Worm (Caenorhabditis elegans) whole organism, L2 larva: ENCODE data around the gene col-17.
A peak's percentile ranks its signal among the peaks of the same experiment; 100 is the strongest.
"Not testable (repeated sequence)": the region's sequence is repeated elsewhere in the genome, so short reads cannot be mapped to it uniquely, and the experiment has no call there.

ENCODE experiments used
- C34F6.9 ChIP-seq: fragments of 150-350 bp; optimal IDR thresholded peaks from 2 replicates; lab custom pipeline; 2014; ENCODE audit warnings: missing biosample characterization, missing genetic modification characterization
- F13H6.1 ChIP-seq: sonication (generic microtip); optimal IDR thresholded peaks from 2 replicates; lab custom pipeline; 2016; ENCODE audit warnings: missing genetic modification characterization, missing compliant biosample characterization
- R02D3.7 ChIP-seq: fragments of 150-350 bp; optimal IDR thresholded peaks from 2 replicates; lab custom pipeline; 2014; ENCODE audit warnings: missing biosample characterization, missing genetic modification characterization
- Y55F3AM.14 ChIP-seq: fragments of 200-800 bp; sonication (Bioruptor generic); optimal IDR thresholded peaks from 2 replicates; lab custom pipeline; 2018; ENCODE audit warnings: mild to moderate bottlenecking, missing genetic modification characterization, missing compliant biosample characterization
- alr-1 ChIP-seq: fragments of 150-350 bp; optimal IDR thresholded peaks from 2 replicates; lab custom pipeline; 2014; ENCODE audit warnings: missing biosample characterization, missing genetic modification characterization
- aly-2 ChIP-seq: fragments of 150-350 bp; optimal IDR thresholded peaks from 2 replicates; lab custom pipeline; 2014; ENCODE audit warnings: missing biosample characterization, missing genetic modification characterization
- ama-1 ChIP-seq: fragments of 150-350 bp; optimal IDR thresholded peaks from 2 replicates; lab custom pipeline; 2018; ENCODE audit warnings: inconsistent platforms
- blmp-1 ChIP-seq: sonication (generic microtip); optimal IDR thresholded peaks from 2 replicates; lab custom pipeline; 2017; ENCODE audit warnings: missing genetic modification characterization, mild to moderate bottlenecking, missing compliant biosample characterization, antibody characterized with exemption, moderate library complexity; ENCODE audit not compliant: insufficient read depth
- ceh-16 ChIP-seq: fragments of 150-350 bp; optimal IDR thresholded peaks from 2 replicates; lab custom pipeline; 2014; ENCODE audit warnings: missing biosample characterization, missing genetic modification characterization
- dmd-4 ChIP-seq: sonication (generic microtip); optimal IDR thresholded peaks from 2 replicates; lab custom pipeline; 2017; ENCODE audit warnings: missing biosample characterization, missing genetic modification characterization
- elt-3 ChIP-seq: sonication (generic microtip); optimal IDR thresholded peaks from 2 replicates; lab custom pipeline; 2017; ENCODE audit warnings: missing biosample characterization, missing genetic modification characterization
- fos-1 ChIP-seq: fragments of 150-350 bp; optimal IDR thresholded peaks from 2 replicates; lab custom pipeline; 2014; ENCODE audit warnings: missing biosample characterization, missing genetic modification characterization
- lin-13 ChIP-seq: fragments of 150-350 bp; optimal IDR thresholded peaks from 2 replicates; lab custom pipeline; 2014; ENCODE audit warnings: missing biosample characterization, missing genetic modification reagents, missing genetic modification characterization
- lin-39 ChIP-seq: fragments of 150-350 bp; optimal IDR thresholded peaks from 2 replicates; lab custom pipeline; 2014; ENCODE audit warnings: missing biosample characterization, missing genetic modification reagents, missing genetic modification characterization
- lsy-2 ChIP-seq, 2 experiments: fragments of 150-350 bp in 1 of 2; sonication (generic microtip) in 1 of 2; optimal IDR thresholded peaks; 2 replicates each; lab custom pipeline; 2014 to 2017; ENCODE audit warnings: missing biosample characterization in 2 of 2, missing genetic modification characterization in 2 of 2
- mab-5 ChIP-seq: fragments of 150-350 bp; optimal IDR thresholded peaks from 2 replicates; lab custom pipeline; 2014; ENCODE audit warnings: missing biosample characterization, missing genetic modification characterization
- mbf-1 ChIP-seq: sonication (generic microtip); optimal IDR thresholded peaks from 2 replicates; lab custom pipeline; 2017; ENCODE audit warnings: missing biosample characterization, missing genetic modification characterization
- mdl-1 ChIP-seq, 2 experiments: fragments of 150-350 bp in 1 of 2; sonication (generic microtip) in 1 of 2; optimal IDR thresholded peaks; 2 replicates each; lab custom pipeline; 2017; ENCODE audit warnings: missing biosample characterization in 2 of 2, missing genetic modification characterization in 2 of 2
- nhr-10 ChIP-seq: sonication (generic microtip); optimal IDR thresholded peaks from 2 replicates; lab custom pipeline; 2017; ENCODE audit warnings: missing biosample characterization, missing genetic modification characterization
- nhr-11 ChIP-seq: fragments of 150-350 bp; optimal IDR thresholded peaks from 2 replicates; lab custom pipeline; 2014; ENCODE audit warnings: missing biosample characterization, missing genetic modification characterization
- nhr-12 ChIP-seq: fragments of 150-350 bp; optimal IDR thresholded peaks from 2 replicates; lab custom pipeline; 2014; ENCODE audit warnings: missing biosample characterization, missing genetic modification characterization
- nhr-129 ChIP-seq: fragments of 150-350 bp; optimal IDR thresholded peaks from 2 replicates; lab custom pipeline; 2014; ENCODE audit warnings: missing biosample characterization, missing genetic modification characterization
- nhr-21 ChIP-seq: fragments of 150-350 bp; optimal IDR thresholded peaks from 2 replicates; lab custom pipeline; 2014; ENCODE audit warnings: missing biosample characterization, missing genetic modification characterization
- nhr-237 ChIP-seq: fragments of 150-350 bp; optimal IDR thresholded peaks from 2 replicates; lab custom pipeline; 2014; ENCODE audit warnings: missing biosample characterization, missing genetic modification characterization
- nhr-25 ChIP-seq: fragments of 150-350 bp; sonication (generic microtip); optimal IDR thresholded peaks from 3 replicates; lab custom pipeline; 2014; ENCODE audit warnings: missing biosample characterization, missing genetic modification characterization
- peb-1 ChIP-seq: fragments of 150-350 bp; optimal IDR thresholded peaks from 2 replicates; lab custom pipeline; 2014; ENCODE audit warnings: missing biosample characterization, missing genetic modification characterization
- sem-4 ChIP-seq: fragments of 150-350 bp; optimal IDR thresholded peaks from 2 replicates; lab custom pipeline; 2014; ENCODE audit warnings: missing biosample characterization, missing genetic modification reagents, missing genetic modification characterization
- skn-1 ChIP-seq: sonication (generic microtip); optimal IDR thresholded peaks from 2 replicates; lab custom pipeline; 2017; ENCODE audit warnings: missing biosample characterization, missing genetic modification characterization
- sma-3 ChIP-seq: sonication (generic microtip); optimal IDR thresholded peaks from 2 replicates; lab custom pipeline; 2016; ENCODE audit warnings: missing genetic modification reagents, missing genetic modification characterization, missing compliant biosample characterization
- sma-9 ChIP-seq, 2 experiments: fragments of 150-350 bp in 1 of 2; sonication (generic microtip) in 1 of 2; optimal IDR thresholded peaks; 2 replicates each; lab custom pipeline; 2014 to 2016; ENCODE audit warnings: missing genetic modification characterization in 2 of 2, mild to moderate bottlenecking in 1 of 2, missing biosample characterization in 1 of 2, missing compliant biosample characterization in 1 of 2, missing genetic modification reagents in 1 of 2, moderate library complexity in 1 of 2
- snpc-4 ChIP-seq: fragments of 150-350 bp; optimal IDR thresholded peaks from 2 replicates; lab custom pipeline; 2014; ENCODE audit warnings: missing biosample characterization, missing genetic modification characterization
- unc-39 ChIP-seq: fragments of 150-350 bp; optimal IDR thresholded peaks from 2 replicates; lab custom pipeline; 2014; ENCODE audit warnings: missing biosample characterization, missing genetic modification characterization
- unc-55 ChIP-seq: fragments of 150-350 bp; sonication (generic microtip); optimal IDR thresholded peaks from 3 replicates; lab custom pipeline; 2014; ENCODE audit warnings: missing biosample characterization, missing genetic modification reagents, missing genetic modification characterization
- unc-62 ChIP-seq: fragments of 150-350 bp; optimal IDR thresholded peaks from 2 replicates; lab custom pipeline; 2014; ENCODE audit warnings: missing biosample characterization, missing genetic modification reagents, missing genetic modification characterization
- zag-1 ChIP-seq: fragments of 150-350 bp; optimal IDR thresholded peaks from 2 replicates; lab custom pipeline; 2014; ENCODE audit warnings: missing biosample characterization, missing genetic modification characterization
- ztf-11 ChIP-seq: sonication (generic microtip); optimal IDR thresholded peaks from 2 replicates; lab custom pipeline; 2017; ENCODE audit warnings: missing biosample characterization, missing genetic modification characterization
- ztf-4 ChIP-seq: fragments of 150-350 bp; optimal IDR thresholded peaks from 2 replicates; lab custom pipeline; 2014; ENCODE audit warnings: missing biosample characterization, missing genetic modification characterization

The col-17 gene

DNA sequence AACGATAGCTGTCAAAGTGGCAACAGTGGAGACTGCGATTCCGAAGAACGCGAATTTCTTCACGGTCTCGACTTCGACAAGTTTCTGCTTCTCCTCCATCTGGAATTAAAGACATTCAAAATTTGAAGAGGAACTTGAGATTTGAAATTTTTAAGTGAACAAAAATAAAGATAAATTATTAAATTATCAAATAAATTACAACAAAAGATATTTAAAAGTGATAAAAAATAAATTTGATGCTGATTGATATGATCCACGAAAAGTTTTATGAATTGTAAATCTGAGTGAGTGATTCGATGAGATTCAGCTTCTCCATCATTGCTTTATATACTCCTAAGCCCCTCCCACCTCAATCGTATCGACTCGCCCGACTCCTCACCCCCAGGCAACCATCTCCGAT, at the start of gene col-17:
Gene col-17, minus strand, starts transcription at position 101 of the 400 bp plus-strand sequence.
- TF ChIP-seq zag-1 (tag; lab: Kevin White, UChicago): no peak
- TF ChIP-seq mab-5 (tag; lab: Kevin White, UChicago): no peak
- no peak for TF ChIP-seq lin-39 (tag; lab: Kevin White, UChicago)
- no peak for TF ChIP-seq nhr-21 (tag; lab: Kevin White, UChicago)
- TF ChIP-seq peb-1: no peak
- TF ChIP-seq F13H6.1 (tag; lab: Kevin White, UChicago): no peak
- TF ChIP-seq skn-1 (tag; lab: Kevin White, UChicago): no peak
- no peak for TF ChIP-seq ztf-4 (tag; lab: Kevin White, UChicago)
- no peak for TF ChIP-seq unc-39
- no peak for TF ChIP-seq unc-62
- TF ChIP-seq R02D3.7 (tag; lab: Kevin White, UChicago): no peak
- no peak for TF ChIP-seq sma-3 (GFP tag; lab: Kevin White, UChicago)
- no peak for TF ChIP-seq Y55F3AM.14

DNA sequence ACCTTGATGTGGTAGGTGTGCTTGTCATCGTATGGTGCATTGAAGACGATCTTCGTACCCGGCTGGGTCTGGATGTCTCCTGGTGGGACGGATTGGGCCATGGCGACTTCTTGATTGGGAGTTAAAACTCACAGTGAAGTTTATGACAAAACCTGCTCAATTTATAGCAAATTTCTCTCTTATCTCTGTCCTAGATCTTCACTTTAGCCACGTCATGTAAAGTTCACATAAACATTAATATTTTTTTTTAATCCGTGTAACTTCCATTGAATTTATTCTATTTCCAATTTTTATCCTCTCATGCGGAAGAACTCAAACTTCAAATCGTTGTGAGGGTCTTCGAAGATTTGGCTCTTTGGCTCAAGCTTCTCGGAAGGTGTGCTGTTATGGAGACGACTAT, 49.1 kb upstream of the col-17 start, which contains the start of gene msp-31:
Gene msp-31, minus strand, starts transcription at position 101 of the 400 bp plus-strand sequence.
- not testable (repeated sequence) for TF ChIP-seq dmd-4 (tag; lab: Kevin White, UChicago); snpc-4 (tag; lab: Kevin White, UChicago); peb-1

DNA sequence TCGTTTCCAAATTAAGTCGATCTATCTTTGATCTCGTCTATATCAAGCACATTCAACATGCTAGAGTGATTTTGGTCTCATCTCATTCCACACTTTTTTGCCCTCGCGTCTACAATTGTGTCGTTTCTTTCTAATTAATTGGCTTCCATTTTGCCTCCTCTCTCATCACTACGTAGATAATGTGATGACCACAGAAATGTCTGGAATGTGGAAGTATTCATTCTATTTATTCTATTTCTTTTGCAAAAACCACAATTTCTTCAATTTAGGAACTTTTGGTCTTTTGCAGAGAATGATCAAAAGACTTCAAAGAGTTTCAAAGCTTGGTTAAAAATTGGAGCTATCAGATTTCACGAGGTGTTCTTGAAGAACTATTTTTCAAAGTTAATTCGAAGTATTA, 48.2 kb upstream of the col-17 start:
- TF ChIP-seq nhr-12 (no peak), nhr-11 (tag; lab: Kevin White, UChicago) (no peak), lin-13 (GFP tag; lab: Kevin White, UChicago) (no peak), mbf-1 (tag; lab: Kevin White, UChicago) (no peak), zag-1 (tag; lab: Kevin White, UChicago) (no peak)

DNA sequence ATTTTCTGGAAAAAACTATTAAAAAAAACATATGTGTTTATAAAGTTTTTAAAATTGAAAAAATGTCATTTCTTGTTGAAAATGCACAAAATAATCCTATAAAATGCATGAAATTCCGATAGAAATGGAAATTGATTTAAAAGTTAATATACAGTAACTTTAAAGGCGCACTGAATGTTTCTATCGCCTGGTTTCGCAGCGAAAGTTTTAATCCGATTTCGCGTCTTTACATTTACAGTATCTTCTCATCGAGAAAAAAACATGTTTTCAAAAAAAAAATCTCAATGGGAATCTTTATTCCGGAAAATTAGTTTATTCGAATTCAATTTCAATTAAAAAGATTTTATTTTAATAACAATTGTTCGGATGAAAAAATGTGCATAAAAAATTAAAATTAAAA, 46.8 kb upstream of the col-17 start, which contains the start of gene R05F9.11:
Gene R05F9.11, minus strand, starts transcription at position 5 of the 400 bp plus-strand sequence.
- no peak for TF ChIP-seq ztf-11
- no peak for TF ChIP-seq nhr-25
- TF ChIP-seq mab-5 (tag; lab: Kevin White, UChicago): no peak
- no peak for TF ChIP-seq elt-3 (tag; lab: Kevin White, UChicago)
- no peak for TF ChIP-seq sma-9 (GFP tag; optimal IDR thresholded peaks at IDR 0.05; lab: Kevin White, UChicago)
- TF ChIP-seq sma-9 (tag; optimal IDR thresholded peaks at IDR 0.05; lab: Kevin White, UChicago): no peak
- TF ChIP-seq ztf-4 (tag; lab: Kevin White, UChicago): no peak
- no peak for TF ChIP-seq blmp-1 (tag; lab: Kevin White, UChicago)
- no peak for TF ChIP-seq lsy-2 (tag; optimal IDR thresholded peaks at IDR 0.05; lab: Kevin White, UChicago)
- TF ChIP-seq nhr-237: no peak
- TF ChIP-seq lin-13 (GFP tag; lab: Kevin White, UChicago): no peak
- TF ChIP-seq aly-2 (tag; lab: Kevin White, UChicago): no peak
- no peak for TF ChIP-seq unc-55 (GFP tag; lab: Kevin White, UChicago)
- TF ChIP-seq peb-1: no peak
- TF ChIP-seq nhr-11 (tag; lab: Kevin White, UChicago): no peak
- TF ChIP-seq lin-39 (tag; lab: Kevin White, UChicago): no peak
- no peak for TF ChIP-seq mdl-1 (tag; optimal IDR thresholded peaks at IDR 0.05; lab: Kevin White, UChicago)

DNA sequence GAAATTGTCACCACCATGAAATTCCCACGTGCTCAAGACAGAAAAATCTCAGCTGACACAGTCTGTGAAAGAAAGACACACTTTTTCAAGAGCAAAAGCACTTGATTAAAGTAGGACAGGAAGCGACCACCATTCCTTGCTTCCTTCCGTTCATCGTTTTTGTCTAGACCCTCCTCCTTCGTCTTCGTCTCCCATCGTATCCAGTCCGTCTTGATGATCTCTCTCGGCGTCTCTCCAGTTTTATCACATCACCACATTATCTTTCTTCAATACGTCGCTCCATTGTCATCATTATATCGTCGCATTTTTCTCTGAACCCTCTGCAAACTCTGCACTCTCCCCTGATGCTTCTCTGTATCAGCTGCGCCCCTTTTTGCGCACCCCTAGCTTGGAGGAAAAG, 40.8 kb upstream of the col-17 start:
- TF ChIP-seq C34F6.9 (tag; lab: Kevin White, UChicago): peak; percentile 40
- TF ChIP-seq ama-1 (lab: Kevin White, UChicago): no peak
- no peak for TF ChIP-seq unc-39
- peak; percentile 7 for TF ChIP-seq sma-3 (GFP tag; lab: Kevin White, UChicago)
- TF ChIP-seq Y55F3AM.14: peak; percentile 18
- TF ChIP-seq sma-9 (GFP tag; optimal IDR thresholded peaks at IDR 0.05; lab: Kevin White, UChicago): peak; percentile 25
- no peak for TF ChIP-seq sma-9 (tag; optimal IDR thresholded peaks at IDR 0.05; lab: Kevin White, UChicago)
- TF ChIP-seq alr-1: no peak
- peak; percentile 25 for TF ChIP-seq ztf-4 (tag; lab: Kevin White, UChicago)
- TF ChIP-seq nhr-237: no peak
- TF ChIP-seq nhr-11 (tag; lab: Kevin White, UChicago): no peak
- TF ChIP-seq peb-1: no peak
- peak; percentile 43 for TF ChIP-seq nhr-129
- peak; percentile 10 for TF ChIP-seq fos-1 (tag; lab: Kevin White, UChicago)
- no peak for TF ChIP-seq R02D3.7 (tag; lab: Kevin White, UChicago)
- peak in 1 of 2 experiments; percentile 25 for TF ChIP-seq lsy-2 (tag; optimal IDR thresholded peaks at IDR 0.05; lab: Kevin White, UChicago)
- TF ChIP-seq nhr-10 (tag; lab: Kevin White, UChicago): no peak
- peak; percentile 22 for TF ChIP-seq zag-1 (tag; lab: Kevin White, UChicago)
- TF ChIP-seq sem-4 (tag; lab: Kevin White, UChicago): no peak
- no peak for TF ChIP-seq ceh-16 (tag; lab: Kevin White, UChicago)
- peak; percentile 28 for TF ChIP-seq F13H6.1 (tag; lab: Kevin White, UChicago)
- TF ChIP-seq unc-55 (GFP tag; lab: Kevin White, UChicago): peak; percentile 62
- TF ChIP-seq mdl-1 (tag; optimal IDR thresholded peaks at IDR 0.05; lab: Kevin White, UChicago): no peak
- TF ChIP-seq elt-3 (tag; lab: Kevin White, UChicago): no peak
